Worm (Caenorhabditis elegans): ENCODE results near the gene sym-2.

Gene sym-2

DNA sequence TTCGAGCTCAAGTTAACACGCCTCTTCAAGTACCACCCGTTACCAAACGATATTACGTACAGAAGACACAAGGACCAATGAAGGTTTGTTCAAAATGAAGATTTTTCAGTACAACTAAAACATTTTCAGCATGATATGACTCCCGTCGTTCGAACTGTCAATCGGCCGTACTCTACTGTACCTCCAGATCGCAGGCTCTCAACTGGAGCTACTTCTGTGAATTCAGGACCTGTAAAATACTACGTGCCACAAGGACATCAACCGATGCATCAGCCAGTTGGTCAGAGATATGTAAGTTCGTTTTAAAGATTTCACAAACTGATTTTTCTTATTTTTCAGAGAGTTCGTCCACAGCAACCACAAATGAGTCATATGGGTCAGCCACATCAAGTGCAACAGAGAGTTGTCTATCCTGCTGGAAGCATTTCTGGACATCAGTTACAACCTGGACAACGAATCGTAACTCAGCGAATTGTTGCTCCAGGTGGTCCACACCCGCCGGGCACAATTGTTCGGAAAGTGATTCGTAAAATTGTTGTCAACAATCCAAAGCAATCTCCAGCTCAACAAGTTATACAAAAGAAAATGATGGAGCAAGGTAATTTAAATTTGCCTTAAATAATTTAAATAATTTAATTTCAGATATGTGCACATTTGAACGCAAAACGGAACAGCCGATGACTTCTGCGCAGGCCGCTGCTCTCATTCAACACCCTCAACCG lies 16.7 kb downstream of the sym-2 start:
- TF ChIP-seq ceh-19 (GFP tag; optimal IDR thresholded peaks at IDR 0.05) = no peak
- TF ChIP-seq pha-2 (tag; optimal IDR thresholded peaks at IDR 0.05) = no peak
- no peak for TF ChIP-seq hlh-6 (tag; optimal IDR thresholded peaks at IDR 0.05)
- no peak for TF ChIP-seq K02D7.2 (tag; optimal IDR thresholded peaks at IDR 0.05)

DNA sequence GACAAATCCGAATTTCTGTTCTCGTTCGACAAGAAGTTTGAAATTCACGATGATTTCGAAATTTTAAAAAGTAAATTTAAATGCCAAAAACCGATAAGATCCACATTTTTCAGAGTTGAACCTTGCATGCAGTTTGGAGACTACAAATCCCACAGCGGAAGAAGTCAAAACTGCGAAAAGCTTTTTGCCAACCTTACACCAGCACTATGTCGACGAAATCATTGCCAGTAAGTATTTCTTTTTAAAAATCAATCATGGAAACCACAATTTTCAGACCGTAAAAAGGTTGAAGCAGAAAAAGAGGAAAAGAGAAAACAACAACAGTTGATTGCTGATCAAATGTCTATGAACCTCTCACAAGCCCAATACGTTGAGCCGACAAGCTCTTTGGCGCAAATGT lies 17.4 kb downstream of the sym-2 start:
- TF ChIP-seq eyg-1 (tag; optimal IDR thresholded peaks at IDR 0.05) = no peak
- no peak for TF ChIP-seq mec-3 (tag; optimal IDR thresholded peaks at IDR 0.05; ENCODE audit: borderline replicate concordance)
- no peak for TF ChIP-seq npax-4 (tag; optimal IDR thresholded peaks at IDR 0.05)
- no peak for TF ChIP-seq hlh-15 (tag; optimal IDR thresholded peaks at IDR 0.05)
- no peak for TF ChIP-seq hlh-30 (tag; optimal IDR thresholded peaks at IDR 0.05; ENCODE audit: insufficient read depth)
- TF ChIP-seq zip-5 (tag; optimal IDR thresholded peaks at IDR 0.05) = no peak
- TF ChIP-seq ceh-45 (GFP tag; IDR thresholded peaks at IDR 0.05) = no peak
- no peak for TF ChIP-seq dmd-4 (tag; optimal IDR thresholded peaks at IDR 0.05; ENCODE audit: borderline replicate concordance)
- TF ChIP-seq hlh-13 (GFP tag; optimal IDR thresholded peaks at IDR 0.05) = no peak
- TF ChIP-seq odd-2 (tag; optimal IDR thresholded peaks at IDR 0.05) = no peak
- no peak for TF ChIP-seq ceh-14 (tag; optimal IDR thresholded peaks at IDR 0.05)
- TF ChIP-seq rnt-1 (tag; optimal IDR thresholded peaks at IDR 0.05) = no peak
- TF ChIP-seq ceh-6 (GFP tag; optimal IDR thresholded peaks at IDR 0.05) = no peak
- TF ChIP-seq nfya-1 (tag; optimal IDR thresholded peaks at IDR 0.05) = no peak
- no peak for TF ChIP-seq ceh-9 (tag; optimal IDR thresholded peaks at IDR 0.05)
- no peak for TF ChIP-seq ref-2 (tag; optimal IDR thresholded peaks at IDR 0.05)
- no peak for TF ChIP-seq Y22D7AL.16 (tag; optimal IDR thresholded peaks at IDR 0.05)
- TF ChIP-seq T23F11.4 (GFP tag; optimal IDR thresholded peaks at IDR 0.05) = no peak

DNA sequence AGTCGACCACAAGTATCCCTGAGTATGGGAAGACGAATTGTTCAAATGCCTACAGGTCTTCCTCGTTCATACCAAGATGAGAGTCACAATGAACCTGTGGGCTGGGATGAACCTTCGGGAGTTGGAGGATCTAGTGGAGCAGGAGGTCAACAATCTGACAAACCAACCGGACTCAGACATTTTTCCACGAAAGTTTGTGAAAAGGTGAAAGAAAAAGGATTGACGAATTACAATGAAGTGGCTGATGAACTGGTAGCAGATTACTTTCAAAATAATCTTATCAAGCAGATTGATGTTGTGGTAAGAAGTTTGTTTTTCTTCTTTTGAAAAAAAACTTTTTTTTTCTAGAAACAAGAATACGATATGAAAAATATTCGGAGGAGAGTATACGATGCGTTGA lies 18.2 kb downstream of the sym-2 start:
- no peak for TF ChIP-seq ceh-45 (GFP tag; IDR thresholded peaks at IDR 0.05)
- TF ChIP-seq ahr-1 (tag; optimal IDR thresholded peaks at IDR 0.05) = no peak
- TF ChIP-seq C38D4.7 (GFP tag; optimal IDR thresholded peaks at IDR 0.05) = no peak
- TF ChIP-seq eyg-1 (tag; optimal IDR thresholded peaks at IDR 0.05) = no peak
- no peak for TF ChIP-seq dve-1 (tag; optimal IDR thresholded peaks at IDR 0.05)
- no peak for TF ChIP-seq ets-4 (tag; optimal IDR thresholded peaks at IDR 0.05)
- no peak for TF ChIP-seq nhr-232 (tag; optimal IDR thresholded peaks at IDR 0.05)
- TF ChIP-seq C08G9.2 (tag; optimal IDR thresholded peaks at IDR 0.05) = no peak
- no peak for TF ChIP-seq unc-55 (GFP tag; optimal IDR thresholded peaks at IDR 0.05)
- TF ChIP-seq npax-4 (tag; optimal IDR thresholded peaks at IDR 0.05) = no peak
- TF ChIP-seq ceh-34 (tag; optimal IDR thresholded peaks at IDR 0.05) = no peak
- TF ChIP-seq unc-86 (tag; optimal IDR thresholded peaks at IDR 0.05) = no peak
- no peak for TF ChIP-seq ref-2 (tag; optimal IDR thresholded peaks at IDR 0.05)
- no peak for TF ChIP-seq madf-2 (tag; optimal IDR thresholded peaks at IDR 0.05)
- TF ChIP-seq hlh-13 (GFP tag; optimal IDR thresholded peaks at IDR 0.05) = no peak

DNA sequence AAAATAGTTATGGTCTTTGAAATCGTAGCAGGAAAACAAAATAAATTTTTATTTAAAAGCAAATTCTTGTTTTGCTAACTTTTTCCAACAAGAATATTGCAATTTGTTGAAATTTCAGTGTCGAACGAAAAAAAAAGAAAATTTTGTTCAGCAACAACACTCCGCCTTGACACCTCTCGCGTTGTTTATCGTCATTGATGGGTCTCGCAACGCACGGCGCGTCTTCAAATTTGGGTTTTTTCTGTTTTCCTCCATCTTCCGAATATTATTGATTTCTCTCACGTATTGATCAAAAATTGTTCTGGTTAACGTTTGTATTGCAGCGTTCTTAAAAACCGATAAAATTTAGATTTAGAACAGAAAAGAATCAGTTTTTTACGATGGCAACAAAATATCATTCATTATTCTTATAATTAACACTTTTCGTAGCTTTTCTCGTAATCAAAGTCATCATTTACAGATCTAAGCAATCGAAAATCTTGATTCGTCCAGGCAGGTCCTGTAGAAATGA lies 18.8 kb downstream of the sym-2 start, which contains the start of gene dpl-1:
Gene dpl-1, plus strand, starts transcription at position 461 of the 511 bp plus-strand sequence.
- no peak for TF ChIP-seq ttx-3 (tag; optimal IDR thresholded peaks at IDR 0.05)
- peak; percentile 18 for TF ChIP-seq nfya-1 (tag; optimal IDR thresholded peaks at IDR 0.05)
- TF ChIP-seq ceh-48 (tag; optimal IDR thresholded peaks at IDR 0.05) = peak; percentile 50

DNA sequence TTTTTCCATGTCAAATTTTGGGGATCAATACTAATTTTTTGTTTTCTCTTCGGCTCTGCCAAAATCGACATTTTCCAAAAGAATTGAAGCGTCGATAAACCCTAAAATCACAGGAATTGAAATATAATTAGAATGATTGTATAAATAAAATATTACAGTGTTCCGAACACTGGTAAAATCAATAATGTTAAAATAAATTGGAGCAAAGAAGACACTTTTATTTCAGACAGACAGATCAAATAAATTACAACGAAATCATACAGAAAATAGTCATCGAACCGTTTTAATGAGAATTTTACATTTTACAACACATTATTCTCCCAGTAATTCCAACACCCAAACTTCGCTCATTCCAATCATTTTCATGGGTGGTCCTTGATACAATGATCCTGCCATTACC lies 20.6 kb downstream of the sym-2 start, which contains the start of gene T23G7.3:
Gene T23G7.3, minus strand, starts transcription at position 101 of the 400 bp plus-strand sequence.
- TF ChIP-seq hlh-8 (tag; optimal IDR thresholded peaks at IDR 0.05) (no peak), fax-1 (tag; optimal IDR thresholded peaks at IDR 0.05) (no peak), rnt-1 (tag; optimal IDR thresholded peaks at IDR 0.05) (no peak), syd-9 (tag; optimal IDR thresholded peaks at IDR 0.05) (no peak), ceh-19 (GFP tag; optimal IDR thresholded peaks at IDR 0.05) (no peak), Y22D7AL.16 (tag; optimal IDR thresholded peaks at IDR 0.05) (no peak), ahr-1 (tag; optimal IDR thresholded peaks at IDR 0.05) (no peak), hlh-15 (tag; optimal IDR thresholded peaks at IDR 0.05) (no peak), K09A11.1 (tag; optimal IDR thresholded peaks at IDR 0.05; ENCODE audit: insufficient read depth) (no peak), pha-4 (tag; optimal IDR thresholded peaks at IDR 0.05) (no peak), ceh-34 (tag; optimal IDR thresholded peaks at IDR 0.05) (no peak)

All from whole organism, late embryonic.